Worm (Caenorhabditis elegans) whole organism, L4 larva: ENCODE results near the gene T08B1.1.

Experiments used
- ama-1 ChIP-seq: fragments of 150-350 bp; optimal IDR thresholded peaks from 2 replicates; lab custom pipeline; 2014; ENCODE audit warnings: inconsistent platforms, mixed read lengths
- ceh-82 ChIP-seq: sonication (generic microtip); optimal IDR thresholded peaks from 2 replicates; lab custom pipeline; 2017; ENCODE audit warnings: missing biosample characterization, missing genetic modification characterization
- ces-1 ChIP-seq: fragments of 150-350 bp; sonication (generic microtip); optimal IDR thresholded peaks from 4 replicates; lab custom pipeline; 2014; ENCODE audit warnings: missing biosample characterization, missing genetic modification reagents, missing genetic modification characterization
- hlh-11 ChIP-seq: fragments of 200-800 bp; sonication (Bioruptor generic); optimal IDR thresholded peaks from 2 replicates; lab custom pipeline; 2018; ENCODE audit warnings: mild to moderate bottlenecking, missing genetic modification characterization, missing compliant biosample characterization
- lin-13 ChIP-seq: fragments of 150-350 bp; optimal IDR thresholded peaks from 2 replicates; lab custom pipeline; 2014; ENCODE audit warnings: missing biosample characterization, missing genetic modification reagents, missing genetic modification characterization
- nhr-237 ChIP-seq: sonication (generic microtip); optimal IDR thresholded peaks from 2 replicates; lab custom pipeline; 2017; ENCODE audit warnings: missing biosample characterization, missing genetic modification characterization
- nhr-25 ChIP-seq: sonication (generic microtip); optimal IDR thresholded peaks from 2 replicates; lab custom pipeline; 2017; ENCODE audit warnings: missing genetic modification characterization, mild to moderate bottlenecking, missing compliant biosample characterization, antibody characterized with exemption, moderate library complexity, borderline replicate concordance; ENCODE audit not compliant: insufficient read depth
- nhr-77 ChIP-seq: fragments of 150-350 bp; optimal IDR thresholded peaks from 2 replicates; lab custom pipeline; 2014; ENCODE audit warnings: missing biosample characterization, missing genetic modification characterization
- pha-4 ChIP-seq, 2 experiments: fragments of 150-350 bp in 1 of 2; fragments of 200-800 bp in 1 of 2; sonication (Bioruptor generic) in 1 of 2; IDR thresholded peaks in 1 of 2; optimal IDR thresholded peaks in 1 of 2; 2 replicates each; pipeline versions ENCODE4 v1.3.6 to Lab custom; 2014 to 2022; ENCODE audit warnings: missing genetic modification characterization in 2 of 2, missing genetic modification reagents in 2 of 2, missing biosample characterization in 1 of 2, missing compliant biosample characterization in 1 of 2
- spr-1 ChIP-seq: sonication (generic microtip); optimal IDR thresholded peaks from 2 replicates; lab custom pipeline; 2016; ENCODE audit warnings: mild to moderate bottlenecking, missing genetic modification characterization, missing compliant biosample characterization
- ztf-11 ChIP-seq: fragments of 150-350 bp; optimal IDR thresholded peaks from 2 replicates; lab custom pipeline; 2014; ENCODE audit warnings: missing biosample characterization, missing genetic modification characterization
- ztf-7 ChIP-seq: fragments of 150-350 bp; optimal IDR thresholded peaks from 2 replicates; lab custom pipeline; 2014; ENCODE audit warnings: missing biosample characterization, missing genetic modification characterization

ce11 chrV:2029877-2030276, 43.0 kb upstream of the T08B1.1 start, which contains the start of gene F59A7.12:
- TF ChIP-seq ceh-82 (tag; lab: Kevin White, UChicago) = no peak
- TF ChIP-seq hlh-11 (tag; lab: Kevin White, UChicago) = no peak
- no peak for TF ChIP-seq ztf-7 (tag; lab: Kevin White, UChicago)
- TF ChIP-seq spr-1 (tag; lab: Kevin White, UChicago) = no peak
- no peak for TF ChIP-seq ama-1 (lab: Kevin White, UChicago)
- TF ChIP-seq ztf-11 (tag; lab: Kevin White, UChicago) = no peak
- TF ChIP-seq ces-1 (GFP tag; lab: Kevin White, UChicago) = no peak
- no peak for TF ChIP-seq pha-4 (GFP tag; IDR thresholded peaks at IDR 0.05; lab: Robert Waterston, UW)
- TF ChIP-seq pha-4 (tag; optimal IDR thresholded peaks at IDR 0.05; lab: Kevin White, UChicago) = no peak
- TF ChIP-seq lin-13 = no peak
- no peak for TF ChIP-seq nhr-25
- no peak for TF ChIP-seq nhr-237 (tag; lab: Kevin White, UChicago)
- no peak for TF ChIP-seq nhr-77 (tag; lab: Kevin White, UChicago)
